Worm (Caenorhabditis elegans) whole organism, L1 larva: ENCODE data around the gene srbc-75.

Experiments
- elt-3 ChIP-seq, 6 experiments: fragments of 150-350 bp in 1 of 6; sonication (generic microtip); optimal IDR thresholded peaks; 2 replicates each; lab custom pipeline; 2017 to 2018; ENCODE audit warnings: missing biosample characterization in 6 of 6, missing genetic modification characterization in 6 of 6, inconsistent platforms in 1 of 6
- tbx-2 ChIP-seq: sonication (generic microtip); optimal IDR thresholded peaks from 2 replicates; lab custom pipeline; 2016; ENCODE audit warnings: missing genetic modification characterization, missing compliant biosample characterization

ce11 chrV:15244456-15244855 is 9.2 kb upstream of the srbc-75 start, which contains the start of gene kin-30:
- TF ChIP-seq elt-3 (tag; optimal IDR thresholded peaks at IDR 0.05; lab: Kevin White, UChicago), result no peak
- TF ChIP-seq tbx-2, result no peak
